Fruit fly (Drosophila melanogaster): ENCODE data around the gene Hsc70-4.

The Hsc70-4 gene

dm6 chr3R:15268426-15268825 lies 25.9 kb downstream of the Hsc70-4 start, which contains the start of the genes CG14864 and Zip88E (continued):
- no peak for TF ChIP-seq ttk (GFP tag; IDR thresholded peaks at IDR 0.05)
- TF ChIP-seq Med (GFP tag), result peak; percentile 15
- no peak for TF ChIP-seq Dad (GFP tag; optimal IDR thresholded peaks at IDR 0.05)
- no peak for TF ChIP-seq NFAT (GFP tag; IDR thresholded peaks at IDR 0.05)
- no peak for TF ChIP-seq Sry-β (GFP tag; optimal IDR thresholded peaks at IDR 0.05)
- no peak for TF ChIP-seq CG4854 (GFP tag; optimal IDR thresholded peaks at IDR 0.05)
- peak; percentile 77 for TF ChIP-seq CG9797 (GFP tag; optimal IDR thresholded peaks at IDR 0.05)
- TF ChIP-seq peb (GFP tag; IDR thresholded peaks at IDR 0.05), result no peak
- TF ChIP-seq dysf (GFP tag; IDR thresholded peaks at IDR 0.05), result no peak
- no peak for TF ChIP-seq dpn (GFP tag; optimal IDR thresholded peaks at IDR 0.05)
- TF ChIP-seq Ets97D (GFP tag; optimal IDR thresholded peaks at IDR 0.05), result no peak
- TF ChIP-seq CG14667 (GFP tag; IDR thresholded peaks at IDR 0.05), result no peak
- TF ChIP-seq row (GFP tag; IDR thresholded peaks at IDR 0.05), result peak; percentile 19; the same call in 1 of the 3 replicates
- no peak for TF ChIP-seq Opbp (GFP tag; IDR thresholded peaks at IDR 0.05; ENCODE audit: partially characterized antibody)
- no peak for TF ChIP-seq CG2889 (GFP tag; IDR thresholded peaks at IDR 0.05)
- no peak for TF ChIP-seq pfk (GFP tag; optimal IDR thresholded peaks at IDR 0.05)
- TF ChIP-seq vvl (GFP tag; IDR thresholded peaks at IDR 0.05), result 0 out of 2 replicates have a peak, but pooled peaks have one; percentile 10
- TF ChIP-seq CG10979 (tag; optimal IDR thresholded peaks at IDR 0.05), result no peak
- no peak for TF ChIP-seq Nf-YA (GFP tag; IDR thresholded peaks at IDR 0.05)
- no peak for TF ChIP-seq cato (GFP tag; optimal IDR thresholded peaks at IDR 0.05; ENCODE audit: borderline replicate concordance)
- no peak for TF ChIP-seq sna (GFP tag; IDR thresholded peaks at IDR 0.05; ENCODE audit: partially characterized antibody)
- peak; percentile 33 for TF ChIP-seq trem (tag; optimal IDR thresholded peaks at IDR 0.05)
- no peak for TF ChIP-seq CG12744 (GFP tag; optimal IDR thresholded peaks at IDR 0.05)
- TF ChIP-seq Taf1 (GFP tag; IDR thresholded peaks at IDR 0.05), result no peak
- TF ChIP-seq CG10543 (GFP tag; optimal IDR thresholded peaks at IDR 0.05), result no peak
- no peak for TF ChIP-seq CG6813 (GFP tag; optimal IDR thresholded peaks at IDR 0.05)
- TF ChIP-seq Abd-B (GFP tag; optimal IDR thresholded peaks at IDR 0.05), result no peak
- TF ChIP-seq CG32772 (GFP tag; IDR thresholded peaks at IDR 0.05), result 0 out of 2 replicates have a peak, but pooled peaks have one; percentile 12
- TF ChIP-seq fd96Cb (tag; optimal IDR thresholded peaks at IDR 0.05), result no peak
- peak; percentile 17 for TF ChIP-seq phol (tag; optimal IDR thresholded peaks at IDR 0.05)
- TF ChIP-seq CG8281 (tag; optimal IDR thresholded peaks at IDR 0.05), result no peak
- no peak for TF ChIP-seq CG30403 (GFP tag; optimal IDR thresholded peaks at IDR 0.05)
- no peak for TF ChIP-seq HHEX (GFP tag; optimal IDR thresholded peaks at IDR 0.05)
- no peak for TF ChIP-seq Dip2 (GFP tag; IDR thresholded peaks at IDR 0.05)
- TF ChIP-seq prd (optimal IDR thresholded peaks at IDR 0.05), result no peak
- TF ChIP-seq prd (GFP tag; IDR thresholded peaks at IDR 0.05), result no peak
- TF ChIP-seq gfzf (GFP tag; optimal IDR thresholded peaks at IDR 0.05), result peak; percentile 87
- TF ChIP-seq sug (tag; optimal IDR thresholded peaks at IDR 0.05), result peak; percentile 17
- no peak for TF ChIP-seq Stat92E (GFP tag; optimal IDR thresholded peaks at IDR 0.05)
- no peak for TF ChIP-seq schlank (tag; optimal IDR thresholded peaks at IDR 0.05)
- no peak for TF ChIP-seq fd102C (GFP tag; optimal IDR thresholded peaks at IDR 0.05)
- no peak for TF ChIP-seq CG10431 (GFP tag; optimal IDR thresholded peaks at IDR 0.05)
- no peak for TF ChIP-seq yki (optimal IDR thresholded peaks at IDR 0.05)
- TF ChIP-seq CG11398 (GFP tag; optimal IDR thresholded peaks at IDR 0.05), result no peak
- TF ChIP-seq Jarid2 (GFP tag; optimal IDR thresholded peaks at IDR 0.05), result no peak
- no peak for TF ChIP-seq CG15073 (GFP tag; optimal IDR thresholded peaks at IDR 0.05)
- no peak for TF ChIP-seq knrl (GFP tag; IDR thresholded peaks at IDR 0.05; ENCODE audit: partially characterized antibody)
- no peak for TF ChIP-seq az2 (GFP tag; optimal IDR thresholded peaks at IDR 0.05)
- no peak for TF ChIP-seq CG14860 (GFP tag; IDR thresholded peaks at IDR 0.05; ENCODE audit: partially characterized antibody)
- TF ChIP-seq CG42726 (GFP tag; IDR thresholded peaks at IDR 0.05; ENCODE audit: partially characterized antibody), result 0 out of 2 replicates have a peak, but pooled peaks have one; percentile 23
- peak; percentile 73 for TF ChIP-seq Dp (GFP tag; optimal IDR thresholded peaks at IDR 0.05)
